Fruit fly (Drosophila melanogaster) whole organism, embryonic: Measurements from ENCODE around the gene drn.
A peak's percentile ranks its signal among the peaks of the same experiment; 100 is the strongest.

Experiments used
- Abd-B ChIP-seq: fragments of 200-800 bp; sonication (Bioruptor generic); optimal IDR thresholded peaks from 2 replicates; lab custom pipeline; 2018; ENCODE audit warnings: missing biosample characterization, mild to moderate bottlenecking, missing genetic modification characterization, moderate library complexity
- Asciz ChIP-seq: fragments of 200-800 bp; sonication (Bioruptor generic); optimal IDR thresholded peaks from 2 replicates; lab custom pipeline; 2017; ENCODE audit warnings: missing biosample characterization, mild to moderate bottlenecking, missing genetic modification characterization, missing genetic modification reagents
- BEAF-32 ChIP-seq: fragments of 200-800 bp; sonication (Bioruptor generic); optimal IDR thresholded peaks from 3 replicates; lab custom pipeline; 2017; ENCODE audit warnings: missing biosample characterization, missing genetic modification characterization, mild to moderate bottlenecking, moderate library complexity, missing genetic modification reagents
- CG10209 ChIP-seq: fragments of 200-800 bp; sonication (Bioruptor generic); optimal IDR thresholded peaks from 3 replicates; lab custom pipeline; 2017; ENCODE audit warnings: missing biosample characterization, mild to moderate bottlenecking, missing genetic modification characterization, missing genetic modification reagents
- CG10959 ChIP-seq: fragments of 200-800 bp; sonication (Bioruptor generic); IDR thresholded peaks from 2 replicates; pipeline ENCODE4 v1.3.6; 2022; ENCODE audit warnings: missing biosample characterization, missing genetic modification characterization
- CG11247 ChIP-seq: fragments of 200-800 bp; sonication (Bioruptor generic); IDR thresholded peaks from 2 replicates; pipeline ENCODE4 v1.3.6; 2022; ENCODE audit warnings: missing biosample characterization, missing genetic modification characterization
- CG12104 ChIP-seq: fragments of 200-800 bp; sonication (Bioruptor generic); optimal IDR thresholded peaks from 3 replicates; lab custom pipeline; 2016; ENCODE audit warnings: missing biosample characterization, missing genetic modification characterization
- CG1233 ChIP-seq: fragments of 200-800 bp; sonication (Bioruptor generic); optimal IDR thresholded peaks from 4 replicates; lab custom pipeline; 2018; ENCODE audit warnings: missing biosample characterization, mild to moderate bottlenecking, missing genetic modification characterization
- CG13424 ChIP-seq: fragments of 200-800 bp; sonication (Bioruptor generic); optimal IDR thresholded peaks from 2 replicates; lab custom pipeline; 2019; ENCODE audit warnings: missing biosample characterization, mild to moderate bottlenecking, missing genetic modification characterization, moderate library complexity
- CG14710 ChIP-seq: fragments of 200-800 bp; sonication (Bioruptor generic); optimal IDR thresholded peaks from 3 replicates; lab custom pipeline; 2019; ENCODE audit warnings: missing biosample characterization, mild to moderate bottlenecking, missing genetic modification characterization, moderate library complexity
- CG14965 ChIP-seq: fragments of 200-800 bp; sonication (Bioruptor generic); optimal IDR thresholded peaks from 2 replicates; lab custom pipeline; 2016; ENCODE audit warnings: missing biosample characterization, missing genetic modification characterization, borderline replicate concordance
- CG15073 ChIP-seq: fragments of 200-800 bp; sonication (Bioruptor generic); optimal IDR thresholded peaks from 2 replicates; lab custom pipeline; 2016; ENCODE audit warnings: missing biosample characterization, missing genetic modification characterization
- CG15479 ChIP-seq: fragments of 200-800 bp; sonication (Bioruptor generic); optimal IDR thresholded peaks from 3 replicates; lab custom pipeline; 2019; ENCODE audit warnings: missing biosample characterization, mild to moderate bottlenecking, missing genetic modification characterization, moderate library complexity
- CG15696 ChIP-seq: fragments of 200-800 bp; sonication (Bioruptor generic); optimal IDR thresholded peaks from 2 replicates; lab custom pipeline; 2019; ENCODE audit warnings: missing biosample characterization, mild to moderate bottlenecking, missing genetic modification characterization, moderate library complexity
- CG1602 ChIP-seq: fragments of 200-800 bp; sonication (Bioruptor generic); optimal IDR thresholded peaks from 3 replicates; lab custom pipeline; 2016; ENCODE audit warnings: missing biosample characterization, missing genetic modification characterization
- CG32532 ChIP-seq: fragments of 200-800 bp; sonication (Bioruptor generic); IDR thresholded peaks from 2 replicates; pipeline ENCODE4 v1.3.6; 2022; ENCODE audit warnings: missing biosample characterization, missing genetic modification characterization
- CG33213 ChIP-seq: fragments of 200-800 bp; sonication (Bioruptor generic); optimal IDR thresholded peaks from 3 replicates; lab custom pipeline; 2016; ENCODE audit warnings: missing biosample characterization, missing genetic modification characterization
- CG34376 ChIP-seq: fragments of 200-800 bp; sonication (Bioruptor generic); optimal IDR thresholded peaks from 2 replicates; lab custom pipeline; 2018; ENCODE audit warnings: missing biosample characterization, mild to moderate bottlenecking, missing genetic modification characterization
- CG4360 ChIP-seq: fragments of 200-800 bp; sonication (Bioruptor generic); IDR thresholded peaks from 2 replicates; pipeline ENCODE4 v1.3.6; 2022; ENCODE audit warnings: missing biosample characterization, missing genetic modification characterization
- CG4707 ChIP-seq: fragments of 200-800 bp; sonication (Bioruptor generic); optimal IDR thresholded peaks from 2 replicates; lab custom pipeline; 2018; ENCODE audit warnings: missing biosample characterization, mild to moderate bottlenecking, missing genetic modification characterization, moderate library complexity
- CG4820 ChIP-seq: fragments of 200-800 bp; sonication (Bioruptor generic); optimal IDR thresholded peaks from 3 replicates; lab custom pipeline; 2016; ENCODE audit warnings: missing biosample characterization, missing genetic modification characterization
- CG6689 ChIP-seq: fragments of 200-800 bp; sonication (Bioruptor generic); IDR thresholded peaks from 2 replicates; pipeline ENCODE4 v1.3.6; 2022; ENCODE audit warnings: missing biosample characterization, missing genetic modification characterization
- CG7839 ChIP-seq: fragments of 200-800 bp; sonication (Bioruptor generic); optimal IDR thresholded peaks from 3 replicates; lab custom pipeline; 2018; ENCODE audit warnings: missing biosample characterization, mild to moderate bottlenecking, missing genetic modification characterization, moderate library complexity
- CG9727 ChIP-seq: fragments of 200-800 bp; sonication (Bioruptor generic); optimal IDR thresholded peaks from 3 replicates; lab custom pipeline; 2017; ENCODE audit warnings: missing biosample characterization, mild to moderate bottlenecking, missing genetic modification characterization
- CrebB ChIP-seq: fragments of 200-800 bp; sonication (Bioruptor generic); optimal IDR thresholded peaks from 3 replicates; lab custom pipeline; 2018; ENCODE audit warnings: missing biosample characterization, mild to moderate bottlenecking, missing genetic modification characterization
- D19A ChIP-seq: fragments of 200-800 bp; optimal IDR thresholded peaks from 3 replicates; lab custom pipeline; 2019; ENCODE audit warnings: missing biosample characterization, mild to moderate bottlenecking, missing genetic modification characterization, moderate library complexity
- Dll ChIP-seq: fragments of 200-800 bp; sonication (Bioruptor generic); IDR thresholded peaks from 4 replicates; pipeline ENCODE4 v1.3.6; 2022; ENCODE audit warnings: missing biosample characterization, missing genetic modification characterization; ENCODE audit not compliant: partially characterized antibody
- Ets97D ChIP-seq: fragments of 200-800 bp; sonication (Bioruptor generic); optimal IDR thresholded peaks from 3 replicates; lab custom pipeline; 2016; ENCODE audit warnings: missing biosample characterization, missing genetic modification characterization
- Gsc ChIP-seq: fragments of 200-800 bp; sonication (Bioruptor generic); IDR thresholded peaks from 2 replicates; pipeline ENCODE4 v1.3.6; 2022; ENCODE audit warnings: missing biosample characterization, missing genetic modification characterization
- Lim3 ChIP-seq: fragments of 200-800 bp; sonication (Bioruptor generic); IDR thresholded peaks from 2 replicates; pipeline ENCODE4 v1.3.6; 2022; ENCODE audit warnings: missing biosample characterization, missing genetic modification characterization
- Lpt ChIP-seq: fragments of >200 bp; optimal IDR thresholded peaks from 2 replicates; lab custom pipeline; 2018; ENCODE audit warnings: missing biosample characterization, missing genetic modification characterization
- Oli ChIP-seq: fragments of 200-800 bp; sonication (Bioruptor generic); optimal IDR thresholded peaks from 2 replicates; lab custom pipeline; 2018; ENCODE audit warnings: missing biosample characterization, mild to moderate bottlenecking, missing genetic modification characterization, moderate library complexity
- Opbp ChIP-seq: fragments of 200-800 bp; sonication (Bioruptor generic); IDR thresholded peaks from 3 replicates; pipeline ENCODE4 v1.3.6; 2022; ENCODE audit warnings: missing biosample characterization, missing genetic modification characterization; ENCODE audit not compliant: partially characterized antibody
- ap ChIP-seq: fragments of 200-800 bp; sonication (Bioruptor generic); IDR thresholded peaks from 2 replicates; pipeline ENCODE4 v1.3.6; 2022; ENCODE audit warnings: missing biosample characterization, missing genetic modification characterization
- ara ChIP-seq: fragments of 200-800 bp; sonication (Bioruptor generic); IDR thresholded peaks from 2 replicates; pipeline ENCODE4 v1.3.6; 2022; ENCODE audit warnings: missing biosample characterization, missing genetic modification characterization
- croc ChIP-seq: fragments of 200-800 bp; sonication (Bioruptor generic); conservative IDR thresholded peaks from 3 replicates; pipeline ENCODE4 v1.3.6; 2022; ENCODE audit warnings: missing biosample characterization, missing genetic modification characterization
- esg ChIP-seq: fragments of 200-800 bp; sonication (Bioruptor generic); conservative IDR thresholded peaks from 2 replicates; pipeline ENCODE4 v1.3.6; 2022; ENCODE audit warnings: missing biosample characterization, missing genetic modification characterization
- fd3F ChIP-seq: fragments of 200-800 bp; sonication (Bioruptor generic); optimal IDR thresholded peaks from 2 replicates; lab custom pipeline; 2018; ENCODE audit warnings: missing biosample characterization, mild to moderate bottlenecking, missing genetic modification characterization, moderate library complexity
- gro ChIP-seq: fragments of 200-800 bp; sonication (Bioruptor generic); optimal IDR thresholded peaks from 2 replicates; lab custom pipeline; 2016; ENCODE audit warnings: missing biosample characterization, missing genetic modification characterization
- ken ChIP-seq: fragments of 200-800 bp; sonication (Bioruptor generic); IDR thresholded peaks from 3 replicates; pipeline ENCODE4 v1.3.6; 2022; ENCODE audit warnings: missing biosample characterization, missing genetic modification characterization
- kni ChIP-seq: fragments of 200-800 bp; sonication (Bioruptor generic); optimal IDR thresholded peaks from 3 replicates; lab custom pipeline; 2017; ENCODE audit warnings: mild to moderate bottlenecking, missing biosample characterization, missing genetic modification reagents, missing genetic modification characterization
- lbe ChIP-seq: fragments of 200-800 bp; sonication (Bioruptor generic); optimal IDR thresholded peaks from 2 replicates; lab custom pipeline; 2016; ENCODE audit warnings: missing biosample characterization, mild to moderate bottlenecking, missing genetic modification characterization
- lilli ChIP-seq: fragments of 200-800 bp; sonication (Bioruptor generic); optimal IDR thresholded peaks from 3 replicates; lab custom pipeline; 2016; ENCODE audit warnings: missing biosample characterization, missing genetic modification characterization
- lmd ChIP-seq: fragments of 200-800 bp; sonication (Bioruptor generic); IDR thresholded peaks from 2 replicates; pipeline ENCODE4 v1.3.6; 2022; ENCODE audit warnings: missing biosample characterization, missing genetic modification characterization
- lola ChIP-seq, 3 experiments: fragments of >200 bp in 2 of 3; fragments of 200-800 bp in 1 of 3; sonication (Bioruptor generic) in 1 of 3; optimal IDR thresholded peaks; 2 replicates each; lab custom pipeline; 2017 to 2019; ENCODE audit warnings: missing biosample characterization in 3 of 3, missing genetic modification characterization in 3 of 3, mild to moderate bottlenecking in 1 of 3, moderate library complexity in 1 of 3
- maf-S ChIP-seq: fragments of 200-800 bp; sonication (Bioruptor generic); optimal IDR thresholded peaks from 2 replicates; lab custom pipeline; 2016; ENCODE audit warnings: missing biosample characterization, missing genetic modification characterization
- pros ChIP-seq: fragments of 200-800 bp; sonication (Bioruptor generic); optimal IDR thresholded peaks from 3 replicates; lab custom pipeline; 2019; ENCODE audit warnings: missing biosample characterization, mild to moderate bottlenecking, missing genetic modification characterization, moderate library complexity
- schlank ChIP-seq: fragments of 200-800 bp; sonication (Bioruptor generic); optimal IDR thresholded peaks from 2 replicates; lab custom pipeline; 2018; ENCODE audit warnings: missing biosample characterization, mild to moderate bottlenecking, missing genetic modification characterization
- sqz ChIP-seq: fragments of 200-800 bp; sonication (Bioruptor generic); optimal IDR thresholded peaks from 3 replicates; lab custom pipeline; 2018; ENCODE audit warnings: missing biosample characterization, mild to moderate bottlenecking, missing genetic modification characterization
- ttk ChIP-seq: fragments of 200-800 bp; sonication (Bioruptor generic); IDR thresholded peaks from 2 replicates; pipeline ENCODE4 v2.1.2; 2022; ENCODE audit warnings: missing biosample characterization, missing genetic modification characterization
- wor ChIP-seq: fragments of 200-800 bp; sonication (Bioruptor generic); IDR thresholded peaks from 2 replicates; pipeline ENCODE4 v1.3.6; 2022; ENCODE audit warnings: missing biosample characterization, missing genetic modification characterization

drn gene

dm6 chr3R:9370413-9370812 is 30.4 kb downstream of the drn start (continued):
- TF ChIP-seq CG10959 (no peak), Gsc (no peak), sqz (no peak), CG1602 (GFP tag; lab: Kevin White, UChicago) (no peak), CG4820 (no peak), fd3F (GFP tag; lab: Kevin White, UChicago) (peak; percentile 65), Opbp (GFP tag; lab: Robert Waterston, UW) (no peak), ap (GFP tag; lab: Robert Waterston, UW) (no peak), Lim3 (GFP tag; lab: Robert Waterston, UW) (no peak), Abd-B (GFP tag; lab: Kevin White, UChicago) (no peak), Dll (GFP tag; lab: Robert Waterston, UW) (no peak), esg (GFP tag; lab: Robert Waterston, UW) (peak; percentile 62), ttk (GFP tag; lab: Robert Waterston, UW) (0 out of 2 replicates have a peak, but pooled peaks have one; percentile 17), CG15073 (GFP tag; lab: Kevin White, UChicago) (no peak), CG10209 (GFP tag; lab: Kevin White, UChicago) (peak; percentile 47), CG33213 (GFP tag; lab: Kevin White, UChicago) (no peak), CG6689 (GFP tag; lab: Robert Waterston, UW) (peak; percentile 54; the same call in 1 of the 2 replicates), Oli (tag; lab: Kevin White, UChicago) (peak; percentile 32), lola (GFP tag; optimal IDR thresholded peaks at IDR 0.05; lab: Kevin White, UChicago) (no peak), CG11247 (0 out of 2 replicates have a peak, but pooled peaks have one; percentile 27), CG4360 (GFP tag; lab: Robert Waterston, UW) (no peak), maf-S (GFP tag; lab: Kevin White, UChicago) (no peak), kni (GFP tag; lab: Kevin White, UChicago) (no peak), CG4707 (GFP tag; lab: Kevin White, UChicago) (no peak), schlank (tag; lab: Kevin White, UChicago) (no peak), pros (GFP tag; lab: Kevin White, UChicago) (no peak), CG15479 (GFP tag; lab: Kevin White, UChicago) (no peak), CG32532 (GFP tag; lab: Robert Waterston, UW) (peak; percentile 73), Ets97D (GFP tag; lab: Kevin White, UChicago) (no peak), croc (GFP tag; lab: Robert Waterston, UW) (no peak), CrebB (no peak), CG12104 (GFP tag; lab: Kevin White, UChicago) (peak; percentile 10), ara (GFP tag; lab: Robert Waterston, UW) (no peak), BEAF-32 (GFP tag; lab: Kevin White, UChicago) (no peak), lmd (peak; percentile 70; the same call in 1 of the 2 replicates), gro (GFP tag; lab: Kevin White, UChicago) (peak; percentile 51), lbe (no peak), CG1233 (GFP tag; lab: Kevin White, UChicago) (peak; percentile 32), CG14965 (no peak), ken (GFP tag; lab: Robert Waterston, UW) (no peak), CG34376 (GFP tag; lab: Kevin White, UChicago) (no peak), Lpt (GFP tag; lab: Kevin White, UChicago) (no peak), D19A (tag; lab: Kevin White, UChicago) (peak; percentile 97), wor (GFP tag; lab: Robert Waterston, UW) (no peak), CG13424 (peak; percentile 70), CG14710 (no peak), Asciz (GFP tag; lab: Kevin White, UChicago) (peak; percentile 30), CG15696 (tag; lab: Kevin White, UChicago) (no peak), CG9727 (GFP tag; lab: Kevin White, UChicago) (peak; percentile 15), CG7839 (tag; lab: Kevin White, UChicago) (peak; percentile 60), lilli (peak; percentile 67)
